Fruit fly (Drosophila melanogaster) whole organism, embryonic: ENCODE measurements around the gene CG6689.

Source experiments
- Aef1 ChIP-seq: fragments of 200-800 bp; sonication (Bioruptor generic); IDR thresholded peaks from 3 replicates; pipeline ENCODE4 v1.3.6; 2022; ENCODE audit warnings: missing biosample characterization, missing genetic modification characterization
- CG10366 ChIP-seq: fragments of 200-800 bp; sonication (Bioruptor generic); IDR thresholded peaks from 2 replicates; pipeline ENCODE4 v1.3.6; 2022; ENCODE audit warnings: missing biosample characterization, missing genetic modification characterization
- CG10462 ChIP-seq: fragments of 200-800 bp; sonication (Bioruptor generic); optimal IDR thresholded peaks from 2 replicates; lab custom pipeline; 2016; ENCODE audit warnings: missing biosample characterization, missing genetic modification characterization
- CG11398 ChIP-seq: fragments of 200-800 bp; sonication (Bioruptor generic); optimal IDR thresholded peaks from 2 replicates; lab custom pipeline; 2016; ENCODE audit warnings: missing biosample characterization, missing genetic modification characterization
- CG11456 ChIP-seq: fragments of 200-800 bp; sonication (Bioruptor generic); IDR thresholded peaks from 3 replicates; pipeline ENCODE4 v1.3.6; 2022; ENCODE audit warnings: missing biosample characterization, missing genetic modification characterization
- CG12299 ChIP-seq: fragments of 200-800 bp; sonication (Bioruptor generic); optimal IDR thresholded peaks from 2 replicates; lab custom pipeline; 2018; ENCODE audit warnings: missing biosample characterization, mild to moderate bottlenecking, missing genetic modification characterization
- CG12659 ChIP-seq: fragments of 200-800 bp; sonication (Bioruptor generic); optimal IDR thresholded peaks from 3 replicates; lab custom pipeline; 2017; ENCODE audit warnings: mild to moderate bottlenecking, missing biosample characterization, missing genetic modification reagents, missing genetic modification characterization
- CG13624 ChIP-seq: fragments of 200-800 bp; sonication (Bioruptor generic); optimal IDR thresholded peaks from 2 replicates; lab custom pipeline; 2016; ENCODE audit warnings: missing biosample characterization, missing genetic modification characterization
- CG14014 ChIP-seq: fragments of 200-800 bp; sonication (Bioruptor generic); IDR thresholded peaks from 2 replicates; pipeline ENCODE4 v1.3.6; 2022; ENCODE audit warnings: missing biosample characterization, missing genetic modification characterization
- CG1529 ChIP-seq: fragments of 200-800 bp; sonication (Bioruptor generic); optimal IDR thresholded peaks from 3 replicates; lab custom pipeline; 2018; ENCODE audit warnings: missing biosample characterization, missing genetic modification characterization
- CG15696 ChIP-seq: fragments of 200-800 bp; sonication (Bioruptor generic); optimal IDR thresholded peaks from 2 replicates; lab custom pipeline; 2019; ENCODE audit warnings: missing biosample characterization, mild to moderate bottlenecking, missing genetic modification characterization, moderate library complexity
- CG2129 ChIP-seq: fragments of 200-800 bp; sonication (Bioruptor generic); IDR thresholded peaks from 2 replicates; pipeline ENCODE4 v1.3.6; 2022; ENCODE audit warnings: missing biosample characterization, missing genetic modification characterization; ENCODE audit not compliant: partially characterized antibody
- CG2678 ChIP-seq: fragments of 200-800 bp; sonication (Bioruptor generic); optimal IDR thresholded peaks from 3 replicates; lab custom pipeline; 2019; ENCODE audit warnings: missing biosample characterization, mild to moderate bottlenecking, missing genetic modification characterization, moderate library complexity
- CG2712 ChIP-seq: fragments of 200-800 bp; optimal IDR thresholded peaks from 3 replicates; lab custom pipeline; 2019; ENCODE audit warnings: missing biosample characterization, mild to moderate bottlenecking, missing genetic modification characterization, moderate library complexity
- CG30020 ChIP-seq: fragments of 200-800 bp; optimal IDR thresholded peaks from 2 replicates; lab custom pipeline; 2019; ENCODE audit warnings: missing biosample characterization, mild to moderate bottlenecking, missing genetic modification characterization, moderate library complexity
- CG3995 ChIP-seq: fragments of 200-800 bp; sonication (Bioruptor generic); optimal IDR thresholded peaks from 3 replicates; lab custom pipeline; 2016; ENCODE audit warnings: missing biosample characterization, missing genetic modification characterization
- CG4360 ChIP-seq: fragments of 200-800 bp; sonication (Bioruptor generic); IDR thresholded peaks from 2 replicates; pipeline ENCODE4 v1.3.6; 2022; ENCODE audit warnings: missing biosample characterization, missing genetic modification characterization
- CG7987 ChIP-seq: fragments of 200-800 bp; sonication (Bioruptor generic); optimal IDR thresholded peaks from 2 replicates; lab custom pipeline; 2018; ENCODE audit warnings: missing biosample characterization, mild to moderate bottlenecking, missing genetic modification characterization, moderate library complexity
- CG8944 ChIP-seq: fragments of 200-800 bp; sonication (Bioruptor generic); optimal IDR thresholded peaks from 3 replicates; lab custom pipeline; 2016; ENCODE audit warnings: missing biosample characterization, missing genetic modification characterization
- CoRest ChIP-seq: fragments of 200-800 bp; sonication (Bioruptor generic); optimal IDR thresholded peaks from 3 replicates; lab custom pipeline; 2018; ENCODE audit warnings: missing biosample characterization, mild to moderate bottlenecking, missing genetic modification characterization, moderate library complexity
- Doc3 ChIP-seq: fragments of 200-800 bp; sonication (Bioruptor generic); IDR thresholded peaks from 3 replicates; pipeline ENCODE4 v1.3.6; 2022; ENCODE audit warnings: missing biosample characterization, missing genetic modification characterization; ENCODE audit not compliant: partially characterized antibody
- HLH54F ChIP-seq: fragments of 200-800 bp; sonication (Bioruptor generic); optimal IDR thresholded peaks from 3 replicates; lab custom pipeline; 2016; ENCODE audit warnings: missing biosample characterization, missing genetic modification characterization
- Mrtf ChIP-seq: fragments of 200-800 bp; sonication (Bioruptor generic); IDR thresholded peaks from 3 replicates; pipeline ENCODE4 v1.3.6; 2022; ENCODE audit warnings: missing biosample characterization, missing genetic modification characterization
- PHDP ChIP-seq: fragments of 200-800 bp; sonication (Bioruptor generic); optimal IDR thresholded peaks from 3 replicates; lab custom pipeline; 2018; ENCODE audit warnings: missing biosample characterization, mild to moderate bottlenecking, missing genetic modification characterization, moderate library complexity
- Ptx1 ChIP-seq: fragments of 200-800 bp; sonication (Bioruptor generic); IDR thresholded peaks from 2 replicates; pipeline ENCODE4 v1.3.6; 2022; ENCODE audit warnings: missing biosample characterization, missing genetic modification characterization
- Rfx ChIP-seq: fragments of 200-800 bp; sonication (Bioruptor generic); IDR thresholded peaks from 2 replicates; pipeline ENCODE4 v1.3.6; 2022; ENCODE audit warnings: missing biosample characterization, missing genetic modification characterization
- Rx ChIP-seq: fragments of 200-800 bp; sonication (Bioruptor generic); IDR thresholded peaks from 2 replicates; pipeline ENCODE4 v1.3.6; 2022; ENCODE audit warnings: missing biosample characterization, missing genetic modification characterization
- Sox102F ChIP-seq: fragments of 200-800 bp; sonication (Bioruptor generic); optimal IDR thresholded peaks from 2 replicates; lab custom pipeline; 2018; ENCODE audit warnings: missing biosample characterization, mild to moderate bottlenecking, missing genetic modification characterization, moderate library complexity
- Taf1 ChIP-seq: fragments of 200-800 bp; sonication (Bioruptor generic); IDR thresholded peaks from 2 replicates; pipeline ENCODE4 v1.3.6; 2022; ENCODE audit warnings: missing biosample characterization, missing genetic modification characterization
- aop ChIP-seq: fragments of 200-800 bp; sonication (Bioruptor generic); IDR thresholded peaks from 2 replicates; pipeline ENCODE4 v1.3.6; 2022; ENCODE audit warnings: missing biosample characterization, missing genetic modification characterization
- dimm ChIP-seq: fragments of 200-800 bp; sonication (Bioruptor generic); IDR thresholded peaks from 2 replicates; pipeline ENCODE4 v1.3.6; 2022; ENCODE audit warnings: missing biosample characterization, missing genetic modification characterization
- dmrt11E ChIP-seq: fragments of 200-800 bp; sonication (Bioruptor generic); optimal IDR thresholded peaks from 3 replicates; lab custom pipeline; 2018; ENCODE audit warnings: missing biosample characterization, mild to moderate bottlenecking, missing genetic modification characterization, moderate library complexity
- fd102C ChIP-seq: fragments of 200-800 bp; sonication (Bioruptor generic); optimal IDR thresholded peaks from 2 replicates; lab custom pipeline; 2018; ENCODE audit warnings: missing biosample characterization, mild to moderate bottlenecking, missing genetic modification characterization, moderate library complexity
- fd3F ChIP-seq: fragments of 200-800 bp; sonication (Bioruptor generic); optimal IDR thresholded peaks from 2 replicates; lab custom pipeline; 2018; ENCODE audit warnings: missing biosample characterization, mild to moderate bottlenecking, missing genetic modification characterization, moderate library complexity
- fd64A ChIP-seq: fragments of 200-800 bp; sonication (Bioruptor generic); optimal IDR thresholded peaks from 3 replicates; lab custom pipeline; 2018; ENCODE audit warnings: missing biosample characterization, mild to moderate bottlenecking, missing genetic modification characterization
- gem ChIP-seq: fragments of 200-800 bp; sonication (Bioruptor generic); optimal IDR thresholded peaks from 2 replicates; lab custom pipeline; 2019; ENCODE audit warnings: missing biosample characterization, mild to moderate bottlenecking, missing genetic modification characterization, moderate library complexity
- her ChIP-seq: fragments of 200-800 bp; sonication (Bioruptor generic); optimal IDR thresholded peaks from 2 replicates; lab custom pipeline; 2016; ENCODE audit warnings: missing biosample characterization, missing genetic modification characterization
- hth ChIP-seq: fragments of >200 bp; optimal IDR thresholded peaks from 2 replicates; lab custom pipeline; 2017; ENCODE audit warnings: inconsistent platforms
- jumu ChIP-seq: fragments of 200-800 bp; sonication (Bioruptor generic); optimal IDR thresholded peaks from 3 replicates; lab custom pipeline; 2016; ENCODE audit warnings: missing biosample characterization, missing genetic modification characterization
- ken ChIP-seq: fragments of 200-800 bp; sonication (Bioruptor generic); IDR thresholded peaks from 3 replicates; pipeline ENCODE4 v1.3.6; 2022; ENCODE audit warnings: missing biosample characterization, missing genetic modification characterization
- mld ChIP-seq: fragments of 200-800 bp; sonication (Bioruptor generic); IDR thresholded peaks from 3 replicates; pipeline ENCODE4 v1.3.6; 2022; ENCODE audit warnings: missing biosample characterization, missing genetic modification characterization; ENCODE audit not compliant: partially characterized antibody
- odd ChIP-seq: fragments of 200-800 bp; sonication (Bioruptor generic); optimal IDR thresholded peaks from 2 replicates; lab custom pipeline; 2017; ENCODE audit warnings: missing biosample characterization, mild to moderate bottlenecking, missing genetic modification characterization
- org-1 ChIP-seq: fragments of 200-800 bp; sonication (Bioruptor generic); optimal IDR thresholded peaks from 2 replicates; lab custom pipeline; 2017; ENCODE audit warnings: missing biosample characterization, missing genetic modification characterization
- pzg ChIP-seq: fragments of 200-800 bp; sonication (Bioruptor generic); optimal IDR thresholded peaks from 3 replicates; lab custom pipeline; 2018; ENCODE audit warnings: missing biosample characterization, mild to moderate bottlenecking, missing genetic modification characterization, moderate library complexity
- row ChIP-seq: fragments of 200-800 bp; sonication (Bioruptor generic); IDR thresholded peaks from 3 replicates; pipeline ENCODE4 v1.3.6; 2022; ENCODE audit warnings: missing biosample characterization, missing genetic modification characterization
- schlank ChIP-seq: fragments of 200-800 bp; sonication (Bioruptor generic); optimal IDR thresholded peaks from 2 replicates; lab custom pipeline; 2018; ENCODE audit warnings: missing biosample characterization, mild to moderate bottlenecking, missing genetic modification characterization
- scrt ChIP-seq: fragments of 200-800 bp; sonication (Bioruptor generic); optimal IDR thresholded peaks from 2 replicates; lab custom pipeline; 2018; ENCODE audit warnings: missing biosample characterization, mild to moderate bottlenecking, missing genetic modification characterization, moderate library complexity
- sd ChIP-seq: fragments of 200-800 bp; sonication (Bioruptor generic); optimal IDR thresholded peaks from 3 replicates; lab custom pipeline; 2018; ENCODE audit warnings: missing biosample characterization, mild to moderate bottlenecking, missing genetic modification characterization, moderate library complexity
- sqz ChIP-seq: fragments of 200-800 bp; sonication (Bioruptor generic); optimal IDR thresholded peaks from 3 replicates; lab custom pipeline; 2018; ENCODE audit warnings: missing biosample characterization, mild to moderate bottlenecking, missing genetic modification characterization
- stwl ChIP-seq: fragments of 200-800 bp; sonication (Bioruptor generic); optimal IDR thresholded peaks from 3 replicates; lab custom pipeline; 2018; ENCODE audit warnings: missing biosample characterization, mild to moderate bottlenecking, missing genetic modification characterization, moderate library complexity
- vnd ChIP-seq: fragments of 200-800 bp; sonication (Bioruptor generic); IDR thresholded peaks from 3 replicates; pipeline ENCODE4 v1.3.6; 2022; ENCODE audit warnings: missing biosample characterization, missing genetic modification characterization; ENCODE audit not compliant: partially characterized antibody

CG6689 gene

DNA sequence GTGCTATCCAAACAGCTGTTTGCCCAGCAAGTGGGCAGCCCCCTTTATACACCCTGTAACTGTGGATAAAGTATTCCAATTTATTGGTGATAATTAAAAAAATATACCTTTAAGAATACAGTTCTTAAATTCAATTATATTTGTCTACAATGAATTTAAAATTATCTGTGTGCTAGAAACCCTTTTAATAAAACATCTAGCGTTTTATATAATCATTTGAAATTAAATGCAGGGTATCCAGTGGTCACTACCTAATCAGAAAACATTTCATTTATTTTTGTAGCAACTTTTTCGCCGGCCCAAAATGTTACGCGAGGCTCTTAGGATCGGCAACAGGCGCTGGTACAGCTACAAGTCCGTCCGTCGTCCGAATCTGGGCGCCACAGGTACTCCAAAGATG lies 6.6 kb upstream of the CG6689 start, which contains the start of gene CG17726 (continued):
- peak; percentile 95 for TF ChIP-seq dimm (GFP tag; lab: Robert Waterston, UW)
- peak; percentile 98 for TF ChIP-seq CG12299 (tag; lab: Kevin White, UChicago)
- TF ChIP-seq CG30020 (tag; lab: Kevin White, UChicago) = peak; percentile 87
- peak; percentile 98 for TF ChIP-seq CG12659 (GFP tag; lab: Kevin White, UChicago)
- TF ChIP-seq Rx (GFP tag; lab: Robert Waterston, UW) = peak; percentile 95
- peak; percentile 98 for TF ChIP-seq CG14014 (GFP tag; lab: Robert Waterston, UW)
- peak; percentile 98 for TF ChIP-seq CG10366 (GFP tag; lab: Robert Waterston, UW)
- TF ChIP-seq mld = no peak
- TF ChIP-seq fd64A (GFP tag; lab: Kevin White, UChicago) = peak; percentile 3
- TF ChIP-seq vnd (GFP tag; lab: Robert Waterston, UW) = no peak
- TF ChIP-seq schlank (tag; lab: Kevin White, UChicago) = peak; percentile 88
- peak; percentile 74 for TF ChIP-seq CG3995
- peak; percentile 94 for TF ChIP-seq CG13624
- TF ChIP-seq Doc3 (GFP tag; lab: Robert Waterston, UW) = no peak
- peak; percentile 79 for TF ChIP-seq jumu (GFP tag; lab: Kevin White, UChicago)
- TF ChIP-seq Rfx (GFP tag; lab: Robert Waterston, UW) = peak; percentile 98
- peak; percentile 96 for TF ChIP-seq CG15696
- TF ChIP-seq scrt (GFP tag; lab: Kevin White, UChicago) = no peak
- TF ChIP-seq HLH54F (GFP tag; lab: Kevin White, UChicago) = peak; percentile 78
- TF ChIP-seq CG2712 (tag; lab: Kevin White, UChicago) = peak; percentile 99
- TF ChIP-seq Ptx1 (GFP tag; lab: Robert Waterston, UW) = peak; percentile 98
- TF ChIP-seq sd = peak; percentile 92
- TF ChIP-seq CG2678 = peak; percentile 98
- TF ChIP-seq ken (GFP tag; lab: Robert Waterston, UW) = peak; percentile 96
- peak; percentile 99 for TF ChIP-seq CoRest (tag; lab: Kevin White, UChicago)
- peak; percentile 100 for TF ChIP-seq row (GFP tag; lab: Robert Waterston, UW)
- peak; percentile 99 for TF ChIP-seq Sox102F
- TF ChIP-seq CG10462 = peak; percentile 96
- TF ChIP-seq Mrtf (GFP tag; lab: Robert Waterston, UW) = peak; percentile 96
- no peak for TF ChIP-seq CG2129
- TF ChIP-seq CG11398 (GFP tag; lab: Kevin White, UChicago) = peak; percentile 82
- TF ChIP-seq CG1529 (GFP tag; lab: Kevin White, UChicago) = peak; percentile 92
- TF ChIP-seq CG4360 (GFP tag; lab: Robert Waterston, UW) = peak; percentile 82
- TF ChIP-seq PHDP (tag; lab: Kevin White, UChicago) = peak; percentile 99
- TF ChIP-seq gem (tag; lab: Kevin White, UChicago) = peak; percentile 99
- TF ChIP-seq sqz (GFP tag; lab: Kevin White, UChicago) = peak; percentile 93
- peak; percentile 87 for TF ChIP-seq CG8944 (GFP tag; lab: Kevin White, UChicago)
- peak; percentile 97 for TF ChIP-seq Aef1 (GFP tag; lab: Robert Waterston, UW)
- peak; percentile 89 for TF ChIP-seq aop (GFP tag; lab: Robert Waterston, UW)
- peak; percentile 80 for TF ChIP-seq stwl (tag; lab: Kevin White, UChicago)
- TF ChIP-seq fd3F (GFP tag; lab: Kevin White, UChicago) = peak; percentile 97
- TF ChIP-seq fd102C (GFP tag; lab: Kevin White, UChicago) = peak; percentile 91
- TF ChIP-seq odd (GFP tag; lab: Kevin White, UChicago) = peak; percentile 94
- TF ChIP-seq her (GFP tag; lab: Kevin White, UChicago) = peak; percentile 70
- no peak for TF ChIP-seq hth (lab: Kevin White, UChicago)
- peak; percentile 65 for TF ChIP-seq CG7987 (GFP tag; lab: Kevin White, UChicago)
- peak; percentile 24 for TF ChIP-seq pzg
- TF ChIP-seq CG11456 (GFP tag; lab: Robert Waterston, UW) = peak; percentile 97
- peak; percentile 93 for TF ChIP-seq org-1 (GFP tag; lab: Kevin White, UChicago)
- peak; percentile 99 for TF ChIP-seq dmrt11E (tag; lab: Kevin White, UChicago)
- TF ChIP-seq Taf1 (GFP tag; lab: Robert Waterston, UW) = peak; percentile 94
